Fruit fly (Drosophila melanogaster) whole organism, embryonic: ENCODE measurements around the gene CG17660.

Experiments used
- CG10274 ChIP-seq: fragments of 200-800 bp; sonication (Bioruptor generic); optimal IDR thresholded peaks from 3 replicates; lab custom pipeline; 2017; ENCODE audit warnings: missing biosample characterization, mild to moderate bottlenecking, missing genetic modification characterization
- CG10543 ChIP-seq: fragments of 200-800 bp; sonication (Bioruptor generic); optimal IDR thresholded peaks from 3 replicates; lab custom pipeline; 2017; ENCODE audit warnings: missing biosample characterization, mild to moderate bottlenecking, missing genetic modification characterization, moderate library complexity
- CG11093 ChIP-seq: fragments of 200-800 bp; sonication (Bioruptor generic); IDR thresholded peaks from 3 replicates; pipeline ENCODE4 v1.3.6; 2022; ENCODE audit warnings: missing biosample characterization, missing genetic modification characterization
- CG11456 ChIP-seq: fragments of 200-800 bp; sonication (Bioruptor generic); IDR thresholded peaks from 3 replicates; pipeline ENCODE4 v1.3.6; 2022; ENCODE audit warnings: missing biosample characterization, missing genetic modification characterization
- CG12104 ChIP-seq: fragments of 200-800 bp; sonication (Bioruptor generic); optimal IDR thresholded peaks from 3 replicates; lab custom pipeline; 2016; ENCODE audit warnings: missing biosample characterization, missing genetic modification characterization
- CG12155 ChIP-seq: fragments of 200-800 bp; sonication (Bioruptor generic); optimal IDR thresholded peaks from 3 replicates; lab custom pipeline; 2016; ENCODE audit warnings: missing biosample characterization, missing genetic modification characterization
- CG17361 ChIP-seq: fragments of 200-800 bp; sonication (Bioruptor generic); IDR thresholded peaks from 3 replicates; pipeline ENCODE4 v1.3.6; 2022; ENCODE audit warnings: missing biosample characterization, missing genetic modification characterization
- CG17612 ChIP-seq: fragments of 200-800 bp; sonication (Bioruptor generic); IDR thresholded peaks from 2 replicates; pipeline ENCODE4 v1.3.6; 2022; ENCODE audit warnings: missing biosample characterization, missing genetic modification characterization
- CG18599 ChIP-seq: fragments of 200-800 bp; sonication (Bioruptor generic); optimal IDR thresholded peaks from 3 replicates; lab custom pipeline; 2017; ENCODE audit warnings: missing biosample characterization, missing genetic modification characterization, mild to moderate bottlenecking, moderate library complexity, missing genetic modification reagents
- CG2129 ChIP-seq: fragments of 200-800 bp; sonication (Bioruptor generic); IDR thresholded peaks from 2 replicates; pipeline ENCODE4 v1.3.6; 2022; ENCODE audit warnings: missing biosample characterization, missing genetic modification characterization; ENCODE audit not compliant: partially characterized antibody
- CG2875 ChIP-seq: fragments of 200-800 bp; sonication (Bioruptor generic); optimal IDR thresholded peaks from 2 replicates; lab custom pipeline; 2017; ENCODE audit warnings: missing biosample characterization, mild to moderate bottlenecking, missing genetic modification characterization, missing genetic modification reagents
- CG33213 ChIP-seq: fragments of 200-800 bp; sonication (Bioruptor generic); optimal IDR thresholded peaks from 3 replicates; lab custom pipeline; 2016; ENCODE audit warnings: missing biosample characterization, missing genetic modification characterization
- CG6791 ChIP-seq: fragments of 200-800 bp; sonication (Bioruptor generic); IDR thresholded peaks from 3 replicates; pipeline ENCODE4 v1.3.6; 2022; ENCODE audit warnings: missing biosample characterization, missing genetic modification characterization; ENCODE audit not compliant: partially characterized antibody
- CG7357 ChIP-seq: fragments of 200-800 bp; sonication (Bioruptor generic); IDR thresholded peaks from 3 replicates; pipeline ENCODE4 v1.3.6; 2022; ENCODE audit warnings: missing biosample characterization, missing genetic modification characterization
- CG8388 ChIP-seq: fragments of 200-800 bp; sonication (Bioruptor generic); optimal IDR thresholded peaks from 2 replicates; lab custom pipeline; 2019; ENCODE audit warnings: missing biosample characterization, mild to moderate bottlenecking, missing genetic modification characterization, moderate library complexity
- CG8924 ChIP-seq: fragments of 200-800 bp; optimal IDR thresholded peaks from 3 replicates; lab custom pipeline; 2019; ENCODE audit warnings: missing biosample characterization, mild to moderate bottlenecking, missing genetic modification characterization, moderate library complexity
- CG9797 ChIP-seq: fragments of 200-800 bp; sonication (Bioruptor generic); optimal IDR thresholded peaks from 3 replicates; lab custom pipeline; 2018; ENCODE audit warnings: missing biosample characterization, mild to moderate bottlenecking, missing genetic modification characterization
- CTCF ChIP-seq: fragments of 200-800 bp; sonication (Bioruptor generic); optimal IDR thresholded peaks from 2 replicates; lab custom pipeline; 2017; ENCODE audit warnings: missing biosample characterization, mild to moderate bottlenecking, missing genetic modification characterization, moderate library complexity
- Chrac-16 ChIP-seq: fragments of 200-800 bp; sonication (Bioruptor generic); optimal IDR thresholded peaks from 3 replicates; lab custom pipeline; 2016; ENCODE audit warnings: missing biosample characterization, missing genetic modification characterization
- Deaf1 ChIP-seq: fragments of 200-800 bp; optimal IDR thresholded peaks from 3 replicates; lab custom pipeline; 2019; ENCODE audit warnings: missing biosample characterization, mild to moderate bottlenecking, missing genetic modification characterization, moderate library complexity
- Ets65A ChIP-seq: fragments of 200-800 bp; sonication (Bioruptor generic); peaks from one replicate; lab custom pipeline; 2016; ENCODE audit warnings: missing biosample characterization, missing genetic modification characterization
- H2.0 ChIP-seq: fragments of 200-800 bp; sonication (Bioruptor generic); IDR thresholded peaks from 2 replicates; pipeline ENCODE4 v1.3.6; 2022; ENCODE audit warnings: missing biosample characterization, missing genetic modification characterization
- HLHmδ ChIP-seq: fragments of 200-800 bp; sonication (Bioruptor generic); optimal IDR thresholded peaks from 2 replicates; lab custom pipeline; 2018; ENCODE audit warnings: missing biosample characterization, mild to moderate bottlenecking, missing genetic modification characterization, moderate library complexity
- MTF-1 ChIP-seq: fragments of 200-800 bp; sonication (Bioruptor generic); optimal IDR thresholded peaks from 2 replicates; lab custom pipeline; 2018; ENCODE audit warnings: missing biosample characterization, mild to moderate bottlenecking, missing genetic modification characterization, borderline replicate concordance
- Myb ChIP-seq: fragments of 200-800 bp; sonication (Bioruptor generic); optimal IDR thresholded peaks from 2 replicates; lab custom pipeline; 2016; ENCODE audit warnings: missing biosample characterization, missing genetic modification characterization
- NFAT ChIP-seq: fragments of 200-800 bp; sonication (Bioruptor generic); IDR thresholded peaks from 2 replicates; pipeline ENCODE4 v1.3.6; 2022; ENCODE audit warnings: missing biosample characterization, missing genetic modification characterization
- Nf-YC ChIP-seq: fragments of 200-800 bp; optimal IDR thresholded peaks from 3 replicates; lab custom pipeline; 2019; ENCODE audit warnings: missing biosample characterization, mild to moderate bottlenecking, missing genetic modification characterization, moderate library complexity
- Sry-δ ChIP-seq: fragments of 200-800 bp; sonication (Bioruptor generic); optimal IDR thresholded peaks from 2 replicates; lab custom pipeline; 2016; ENCODE audit warnings: missing biosample characterization, missing genetic modification characterization
- Stat92E ChIP-seq, 3 experiments: fragments of >200 bp in 2 of 3; fragments of 200-800 bp in 1 of 3; sonication (Bioruptor generic) in 1 of 3; optimal IDR thresholded peaks; 2 replicates each; lab custom pipeline; 2017 to 2019; ENCODE audit warnings: missing biosample characterization in 3 of 3, missing genetic modification characterization in 3 of 3, mild to moderate bottlenecking in 1 of 3, moderate library complexity in 1 of 3
- Vsx1 ChIP-seq: fragments of 200-800 bp; sonication (Bioruptor generic); optimal IDR thresholded peaks from 2 replicates; lab custom pipeline; 2017; ENCODE audit warnings: missing biosample characterization, mild to moderate bottlenecking, missing genetic modification characterization, missing genetic modification reagents
- aop ChIP-seq: fragments of 200-800 bp; sonication (Bioruptor generic); IDR thresholded peaks from 2 replicates; pipeline ENCODE4 v1.3.6; 2022; ENCODE audit warnings: missing biosample characterization, missing genetic modification characterization
- ap ChIP-seq: fragments of 200-800 bp; sonication (Bioruptor generic); IDR thresholded peaks from 2 replicates; pipeline ENCODE4 v1.3.6; 2022; ENCODE audit warnings: missing biosample characterization, missing genetic modification characterization
- ash1 ChIP-seq: fragments of 200-800 bp; sonication (Bioruptor generic); optimal IDR thresholded peaks from 2 replicates; lab custom pipeline; 2018; ENCODE audit warnings: missing biosample characterization, mild to moderate bottlenecking, missing genetic modification characterization
- br ChIP-seq: fragments of >200 bp; optimal IDR thresholded peaks from 2 replicates; lab custom pipeline; 2017
- caup ChIP-seq: fragments of 200-800 bp; sonication (Bioruptor generic); optimal IDR thresholded peaks from 3 replicates; lab custom pipeline; 2017; ENCODE audit warnings: missing biosample characterization, mild to moderate bottlenecking, missing genetic modification characterization, moderate library complexity; ENCODE audit not compliant: severe bottlenecking
- ci ChIP-seq: fragments of 200-800 bp; sonication (Bioruptor generic); IDR thresholded peaks from 3 replicates; pipeline ENCODE4 v1.3.6; 2022; ENCODE audit warnings: missing biosample characterization, missing genetic modification characterization
- disco-r ChIP-seq: fragments of 200-800 bp; sonication (Bioruptor generic); optimal IDR thresholded peaks from 2 replicates; lab custom pipeline; 2016; ENCODE audit warnings: missing biosample characterization, missing genetic modification characterization
- fd96Cb ChIP-seq: fragments of 200-800 bp; sonication (Bioruptor generic); optimal IDR thresholded peaks from 2 replicates; lab custom pipeline; 2018; ENCODE audit warnings: missing biosample characterization, mild to moderate bottlenecking, missing genetic modification characterization, moderate library complexity
- gcm2 ChIP-seq: fragments of 200-800 bp; sonication (Bioruptor generic); optimal IDR thresholded peaks from 2 replicates; lab custom pipeline; 2016; ENCODE audit warnings: missing biosample characterization, missing genetic modification characterization
- grn ChIP-seq: fragments of 200-800 bp; sonication (Bioruptor generic); optimal IDR thresholded peaks from 3 replicates; lab custom pipeline; 2017; ENCODE audit warnings: missing biosample characterization, missing genetic modification characterization
- kay ChIP-seq: fragments of 200-800 bp; sonication (Bioruptor generic); optimal IDR thresholded peaks from 2 replicates; lab custom pipeline; 2016; ENCODE audit warnings: missing biosample characterization, missing genetic modification characterization
- mld ChIP-seq: fragments of 200-800 bp; sonication (Bioruptor generic); IDR thresholded peaks from 3 replicates; pipeline ENCODE4 v1.3.6; 2022; ENCODE audit warnings: missing biosample characterization, missing genetic modification characterization; ENCODE audit not compliant: partially characterized antibody
- otp ChIP-seq: fragments of 200-800 bp; sonication (Bioruptor generic); IDR thresholded peaks from 3 replicates; pipeline ENCODE4, ENCODE4 v1.3.6; 2022; ENCODE audit warnings: missing biosample characterization, missing genetic modification characterization
- pb ChIP-seq: fragments of 200-800 bp; sonication (Bioruptor generic); optimal IDR thresholded peaks from 3 replicates; lab custom pipeline; 2016; ENCODE audit warnings: missing biosample characterization, missing genetic modification characterization
- pfk ChIP-seq: fragments of 200-800 bp; sonication (Bioruptor generic); optimal IDR thresholded peaks from 2 replicates; lab custom pipeline; 2018; ENCODE audit warnings: missing biosample characterization, mild to moderate bottlenecking, missing genetic modification characterization, moderate library complexity
- shn ChIP-seq: fragments of 200-800 bp; sonication (Bioruptor generic); optimal IDR thresholded peaks from 3 replicates; lab custom pipeline; 2016; ENCODE audit warnings: missing biosample characterization, missing genetic modification characterization
- so ChIP-seq: fragments of 200-800 bp; sonication (Bioruptor generic); IDR thresholded peaks from 3 replicates; pipeline ENCODE4 v1.3.6; 2022; ENCODE audit warnings: missing biosample characterization, missing genetic modification characterization
- sqz ChIP-seq: fragments of 200-800 bp; sonication (Bioruptor generic); optimal IDR thresholded peaks from 3 replicates; lab custom pipeline; 2018; ENCODE audit warnings: missing biosample characterization, mild to moderate bottlenecking, missing genetic modification characterization
- sug ChIP-seq: fragments of 200-800 bp; optimal IDR thresholded peaks from 2 replicates; lab custom pipeline; 2019; ENCODE audit warnings: missing biosample characterization, mild to moderate bottlenecking, missing genetic modification characterization, moderate library complexity
- tio ChIP-seq: fragments of 200-800 bp; sonication (Bioruptor generic); optimal IDR thresholded peaks from 2 replicates; lab custom pipeline; 2017; ENCODE audit warnings: missing biosample characterization, missing genetic modification characterization, inconsistent platforms
- usp ChIP-seq: fragments of >200 bp; optimal IDR thresholded peaks from 2 replicates; lab custom pipeline; 2017; ENCODE audit warnings: missing biosample characterization, missing genetic modification characterization

Gene CG17660

dm6 chr2L:1737057-1737581 is 26.9 kb upstream of the CG17660 start (continued):
- TF ChIP-seq so (GFP tag; lab: Robert Waterston, UW), result peak; percentile 88
- TF ChIP-seq CG10543 (GFP tag; lab: Kevin White, UChicago), result peak; percentile 27
- peak; percentile 44 for TF ChIP-seq Sry-δ (GFP tag; lab: Kevin White, UChicago)
- peak; percentile 83 for TF ChIP-seq kay
- peak in 1 of 3 experiments; percentile 26 for TF ChIP-seq Stat92E (GFP tag; optimal IDR thresholded peaks at IDR 0.05; lab: Kevin White, UChicago)
- TF ChIP-seq CG2129 (GFP tag; lab: Robert Waterston, UW), result no peak
- TF ChIP-seq usp, result no peak
- TF ChIP-seq Chrac-16 (GFP tag; lab: Kevin White, UChicago), result peak; percentile 89
- no peak for TF ChIP-seq CG9797 (GFP tag; lab: Kevin White, UChicago)
- TF ChIP-seq Myb (GFP tag; lab: Kevin White, UChicago), result peak; percentile 75
- peak; percentile 85 for TF ChIP-seq disco-r
- 0 out of 2 replicates have a peak, but pooled peaks have one; percentile 34 for TF ChIP-seq NFAT (GFP tag; lab: Robert Waterston, UW)
- peak; percentile 64 for TF ChIP-seq Deaf1 (tag; lab: Kevin White, UChicago)
- peak; percentile 92 for TF ChIP-seq tio (GFP tag; lab: Kevin White, UChicago)
- no peak for TF ChIP-seq ash1 (GFP tag; lab: Kevin White, UChicago)
- TF ChIP-seq CTCF (GFP tag; lab: Kevin White, UChicago), result peak; percentile 17
- peak; percentile 59; the same call in 1 of the 2 replicates for TF ChIP-seq CG17612 (GFP tag; lab: Robert Waterston, UW)
- peak; percentile 73 for TF ChIP-seq CG10274
- TF ChIP-seq caup (GFP tag; lab: Kevin White, UChicago), result peak; percentile 70
- TF ChIP-seq MTF-1 (GFP tag; lab: Kevin White, UChicago), result peak; percentile 16
- TF ChIP-seq shn (GFP tag; lab: Kevin White, UChicago), result peak; percentile 91
- peak; percentile 80 for TF ChIP-seq otp (GFP tag; lab: Robert Waterston, UW)
- peak; percentile 79; the same call in 2 of the 3 replicates for TF ChIP-seq CG7357
- peak; percentile 56 for TF ChIP-seq Vsx1 (GFP tag; lab: Kevin White, UChicago)
- TF ChIP-seq ci, result peak; percentile 90
- peak; percentile 71 for TF ChIP-seq ap (GFP tag; lab: Robert Waterston, UW)
- peak; percentile 87 for TF ChIP-seq CG18599 (GFP tag; lab: Kevin White, UChicago)
- peak; percentile 88 for TF ChIP-seq CG2875
- peak; percentile 61 for TF ChIP-seq CG12104 (GFP tag; lab: Kevin White, UChicago)
- peak; percentile 99 for TF ChIP-seq Ets65A (GFP tag; lab: Kevin White, UChicago)
- peak; percentile 87 for TF ChIP-seq CG8924 (tag; lab: Kevin White, UChicago)
- no peak for TF ChIP-seq Nf-YC
- peak; percentile 93 for TF ChIP-seq CG17361 (GFP tag; lab: Robert Waterston, UW)
- peak; percentile 81 for TF ChIP-seq pb (GFP tag; lab: Kevin White, UChicago)
- peak; percentile 67 for TF ChIP-seq gcm2 (GFP tag; lab: Kevin White, UChicago)
- TF ChIP-seq CG11093 (GFP tag; lab: Robert Waterston, UW), result peak; percentile 88
- no peak for TF ChIP-seq sug (tag; lab: Kevin White, UChicago)
- TF ChIP-seq aop (GFP tag; lab: Robert Waterston, UW), result no peak
- TF ChIP-seq CG8388, result peak; percentile 85
- TF ChIP-seq CG33213 (GFP tag; lab: Kevin White, UChicago), result peak; percentile 66
- TF ChIP-seq grn (GFP tag; lab: Kevin White, UChicago), result peak; percentile 20
- no peak for TF ChIP-seq mld (GFP tag; lab: Robert Waterston, UW)
- TF ChIP-seq CG11456 (GFP tag; lab: Robert Waterston, UW), result peak; percentile 74; the same call in 2 of the 3 replicates
- peak; percentile 92 for TF ChIP-seq fd96Cb
- TF ChIP-seq pfk (GFP tag; lab: Kevin White, UChicago), result no peak
- TF ChIP-seq CG6791 (GFP tag; lab: Robert Waterston, UW), result 0 out of 3 replicates have a peak, but pooled peaks have one; percentile 39
- no peak for TF ChIP-seq sqz
- TF ChIP-seq H2.0 (GFP tag; lab: Robert Waterston, UW), result peak; percentile 85
- TF ChIP-seq br (lab: Kevin White, UChicago), result no peak
- peak; percentile 41 for TF ChIP-seq HLHmδ (GFP tag; lab: Kevin White, UChicago)
- peak; percentile 86 for TF ChIP-seq CG12155
